Fruit fly (Drosophila melanogaster) whole organism, wandering third instar larva: ENCODE results near the gene CG6462.

Experiments
- CG32264 ChIP-seq: fragments of 200-800 bp; sonication (Bioruptor generic); optimal IDR thresholded peaks from 2 replicates; lab custom pipeline; 2016; ENCODE audit warnings: missing biosample characterization, missing genetic modification characterization
- Dfd ChIP-seq: fragments of >200 bp; optimal IDR thresholded peaks from 2 replicates; lab custom pipeline; 2017; ENCODE audit warnings: missing biosample characterization, missing genetic modification characterization
- Dif ChIP-seq: fragments of 200-275, 200-300 bp; sonication (Bioruptor generic); optimal IDR thresholded peaks from 2 replicates; lab custom pipeline; 2018; ENCODE audit warnings: missing biosample characterization, missing genetic modification characterization; ENCODE audit not compliant: partially characterized antibody
- Hr78 ChIP-seq: fragments of >200 bp; optimal IDR thresholded peaks from 2 replicates; lab custom pipeline; 2017; ENCODE audit warnings: missing biosample characterization, missing genetic modification characterization
- Rel ChIP-seq, 2 experiments: fragments of 200-800 bp; sonication (Bioruptor generic) in 1 of 2; optimal IDR thresholded peaks; 2 replicates in 1 of 2; 3 replicates in 1 of 2; lab custom pipeline; 2016 to 2019; ENCODE audit warnings: mild to moderate bottlenecking in 2 of 2, missing biosample characterization in 2 of 2, missing genetic modification characterization in 2 of 2, moderate library complexity in 1 of 2
- br ChIP-seq: fragments of 200-800 bp; sonication (Bioruptor generic); optimal IDR thresholded peaks from 2 replicates; lab custom pipeline; 2016; ENCODE audit warnings: missing biosample characterization, missing genetic modification characterization
- dmrt93B ChIP-seq: fragments of 200-800 bp; sonication (Bioruptor generic); optimal IDR thresholded peaks from 2 replicates; lab custom pipeline; 2018; ENCODE audit warnings: missing biosample characterization, mild to moderate bottlenecking, missing genetic modification characterization
- h ChIP-seq: fragments of 200-800 bp; sonication (Bioruptor generic); optimal IDR thresholded peaks from 3 replicates; lab custom pipeline; 2016; ENCODE audit warnings: missing biosample characterization, mild to moderate bottlenecking, missing genetic modification characterization
- jim ChIP-seq: fragments of 175-275, 200-325 bp; sonication (Bioruptor generic); optimal IDR thresholded peaks from 2 replicates; lab custom pipeline; 2016; ENCODE audit warnings: missing biosample characterization, mild to moderate bottlenecking, missing genetic modification characterization
- psq ChIP-seq: fragments of 200-800 bp; sonication (Bioruptor generic); optimal IDR thresholded peaks from 3 replicates; lab custom pipeline; 2017; ENCODE audit warnings: missing biosample characterization, mild to moderate bottlenecking, missing genetic modification characterization, moderate library complexity
- tai ChIP-seq: sonication (Bioruptor generic); optimal IDR thresholded peaks from 2 replicates; lab custom pipeline; 2016; ENCODE audit warnings: missing biosample characterization, missing genetic modification characterization

- TF ChIP-seq Dif (GFP tag; lab: Kevin White, UChicago) (no peak), CG32264 (no peak), tai (GFP tag; lab: Kevin White, UChicago) (no peak), psq (GFP tag; lab: Kevin White, UChicago) (no peak), Hr78 (GFP tag; lab: Kevin White, UChicago) (no peak), Rel (GFP tag; optimal IDR thresholded peaks at IDR 0.05; lab: Kevin White, UChicago) (no peak), Rel (tag; optimal IDR thresholded peaks at IDR 0.05; lab: Kevin White, UChicago) (no peak), jim (no peak), dmrt93B (no peak), Dfd (GFP tag; lab: Kevin White, UChicago) (no peak), br (GFP tag; lab: Kevin White, UChicago) (no peak), h (GFP tag; lab: Kevin White, UChicago) (no peak)
Observed at dm6 chr3L:6085988-6086387, 49.1 kb downstream of the CG6462 start.
